Worm (Caenorhabditis elegans) whole organism, L2 larva: ENCODE results near the gene ftr-1.

ENCODE experiments used
- C34F6.9 ChIP-seq: fragments of 150-350 bp; optimal IDR thresholded peaks from 2 replicates; lab custom pipeline; 2014; ENCODE audit warnings: missing biosample characterization, missing genetic modification characterization
- F13H6.1 ChIP-seq: sonication (generic microtip); optimal IDR thresholded peaks from 2 replicates; lab custom pipeline; 2016; ENCODE audit warnings: missing genetic modification characterization, missing compliant biosample characterization
- R02D3.7 ChIP-seq: fragments of 150-350 bp; optimal IDR thresholded peaks from 2 replicates; lab custom pipeline; 2014; ENCODE audit warnings: missing biosample characterization, missing genetic modification characterization
- Y55F3AM.14 ChIP-seq: fragments of 200-800 bp; sonication (Bioruptor generic); optimal IDR thresholded peaks from 2 replicates; lab custom pipeline; 2018; ENCODE audit warnings: mild to moderate bottlenecking, missing genetic modification characterization, missing compliant biosample characterization
- ZK546.5 ChIP-seq: sonication (generic microtip); optimal IDR thresholded peaks from 2 replicates; lab custom pipeline; 2017; ENCODE audit warnings: missing biosample characterization, missing genetic modification characterization
- alr-1 ChIP-seq: fragments of 150-350 bp; optimal IDR thresholded peaks from 2 replicates; lab custom pipeline; 2014; ENCODE audit warnings: missing biosample characterization, missing genetic modification characterization
- aly-2 ChIP-seq: fragments of 150-350 bp; optimal IDR thresholded peaks from 2 replicates; lab custom pipeline; 2014; ENCODE audit warnings: missing biosample characterization, missing genetic modification characterization
- ama-1 ChIP-seq: fragments of 150-350 bp; optimal IDR thresholded peaks from 2 replicates; lab custom pipeline; 2018; ENCODE audit warnings: inconsistent platforms
- blmp-1 ChIP-seq: sonication (generic microtip); optimal IDR thresholded peaks from 2 replicates; lab custom pipeline; 2017; ENCODE audit warnings: missing genetic modification characterization, mild to moderate bottlenecking, missing compliant biosample characterization, antibody characterized with exemption, moderate library complexity; ENCODE audit not compliant: insufficient read depth
- ceh-16 ChIP-seq: fragments of 150-350 bp; optimal IDR thresholded peaks from 2 replicates; lab custom pipeline; 2014; ENCODE audit warnings: missing biosample characterization, missing genetic modification characterization
- dmd-4 ChIP-seq: sonication (generic microtip); optimal IDR thresholded peaks from 2 replicates; lab custom pipeline; 2017; ENCODE audit warnings: missing biosample characterization, missing genetic modification characterization
- egl-27 ChIP-seq: sonication (generic microtip); optimal IDR thresholded peaks from 3 replicates; lab custom pipeline; 2017; ENCODE audit warnings: missing biosample characterization, missing genetic modification reagents, missing genetic modification characterization
- elt-3 ChIP-seq: sonication (generic microtip); optimal IDR thresholded peaks from 2 replicates; lab custom pipeline; 2017; ENCODE audit warnings: missing biosample characterization, missing genetic modification characterization
- fos-1 ChIP-seq: fragments of 150-350 bp; optimal IDR thresholded peaks from 2 replicates; lab custom pipeline; 2014; ENCODE audit warnings: missing biosample characterization, missing genetic modification characterization
- gmeb-1 ChIP-seq: fragments of 150-350 bp; optimal IDR thresholded peaks from 2 replicates; lab custom pipeline; 2014; ENCODE audit warnings: missing biosample characterization, missing genetic modification characterization
- lin-13 ChIP-seq: fragments of 150-350 bp; optimal IDR thresholded peaks from 2 replicates; lab custom pipeline; 2014; ENCODE audit warnings: missing biosample characterization, missing genetic modification reagents, missing genetic modification characterization
- lsy-2 ChIP-seq, 2 experiments: fragments of 150-350 bp in 1 of 2; sonication (generic microtip) in 1 of 2; optimal IDR thresholded peaks; 2 replicates each; lab custom pipeline; 2014 to 2017; ENCODE audit warnings: missing biosample characterization in 2 of 2, missing genetic modification characterization in 2 of 2
- mdl-1 ChIP-seq, 2 experiments: fragments of 150-350 bp in 1 of 2; sonication (generic microtip) in 1 of 2; optimal IDR thresholded peaks; 2 replicates each; lab custom pipeline; 2017; ENCODE audit warnings: missing biosample characterization in 2 of 2, missing genetic modification characterization in 2 of 2
- nhr-10 ChIP-seq: sonication (generic microtip); optimal IDR thresholded peaks from 2 replicates; lab custom pipeline; 2017; ENCODE audit warnings: missing biosample characterization, missing genetic modification characterization
- nhr-12 ChIP-seq: fragments of 150-350 bp; optimal IDR thresholded peaks from 2 replicates; lab custom pipeline; 2014; ENCODE audit warnings: missing biosample characterization, missing genetic modification characterization
- nhr-129 ChIP-seq: fragments of 150-350 bp; optimal IDR thresholded peaks from 2 replicates; lab custom pipeline; 2014; ENCODE audit warnings: missing biosample characterization, missing genetic modification characterization
- nhr-237 ChIP-seq: fragments of 150-350 bp; optimal IDR thresholded peaks from 2 replicates; lab custom pipeline; 2014; ENCODE audit warnings: missing biosample characterization, missing genetic modification characterization
- nhr-25 ChIP-seq: fragments of 150-350 bp; sonication (generic microtip); optimal IDR thresholded peaks from 3 replicates; lab custom pipeline; 2014; ENCODE audit warnings: missing biosample characterization, missing genetic modification characterization
- nhr-6 ChIP-seq: fragments of 150-350 bp; optimal IDR thresholded peaks from 2 replicates; lab custom pipeline; 2014; ENCODE audit warnings: missing biosample characterization, missing genetic modification characterization
- nhr-77 ChIP-seq: fragments of 150-350 bp; optimal IDR thresholded peaks from 2 replicates; lab custom pipeline; 2014; ENCODE audit warnings: missing biosample characterization, missing genetic modification characterization
- sma-3 ChIP-seq: sonication (generic microtip); optimal IDR thresholded peaks from 2 replicates; lab custom pipeline; 2016; ENCODE audit warnings: missing genetic modification reagents, missing genetic modification characterization, missing compliant biosample characterization
- snpc-4 ChIP-seq: fragments of 150-350 bp; optimal IDR thresholded peaks from 2 replicates; lab custom pipeline; 2014; ENCODE audit warnings: missing biosample characterization, missing genetic modification characterization
- unc-39 ChIP-seq: fragments of 150-350 bp; optimal IDR thresholded peaks from 2 replicates; lab custom pipeline; 2014; ENCODE audit warnings: missing biosample characterization, missing genetic modification characterization
- unc-55 ChIP-seq: fragments of 150-350 bp; sonication (generic microtip); optimal IDR thresholded peaks from 3 replicates; lab custom pipeline; 2014; ENCODE audit warnings: missing biosample characterization, missing genetic modification reagents, missing genetic modification characterization
- unc-62 ChIP-seq: fragments of 150-350 bp; optimal IDR thresholded peaks from 2 replicates; lab custom pipeline; 2014; ENCODE audit warnings: missing biosample characterization, missing genetic modification reagents, missing genetic modification characterization
- zag-1 ChIP-seq: fragments of 150-350 bp; optimal IDR thresholded peaks from 2 replicates; lab custom pipeline; 2014; ENCODE audit warnings: missing biosample characterization, missing genetic modification characterization
- ztf-11 ChIP-seq: sonication (generic microtip); optimal IDR thresholded peaks from 2 replicates; lab custom pipeline; 2017; ENCODE audit warnings: missing biosample characterization, missing genetic modification characterization

Gene ftr-1

ce11 chrV:20237429-20237828, 40.7 kb downstream of the ftr-1 start, which contains the start of gene sld-5:
Gene sld-5 (minus strand): TSS chrV:20237745.
- TF ChIP-seq ztf-11 (tag; lab: Kevin White, UChicago) (no peak), aly-2 (tag; lab: Kevin White, UChicago) (no peak), nhr-77 (tag; lab: Kevin White, UChicago) (no peak), sma-3 (GFP tag; lab: Kevin White, UChicago) (no peak), nhr-6 (tag; lab: Kevin White, UChicago) (no peak), nhr-10 (tag; lab: Kevin White, UChicago) (no peak), egl-27 (tag; lab: Kevin White, UChicago) (no peak), lin-13 (GFP tag; lab: Kevin White, UChicago) (no peak), unc-62 (GFP tag; lab: Kevin White, UChicago) (no peak), ZK546.5 (tag; lab: Kevin White, UChicago) (no peak), C34F6.9 (tag; lab: Kevin White, UChicago) (no peak), alr-1 (tag; lab: Kevin White, UChicago) (no peak), R02D3.7 (tag; lab: Kevin White, UChicago) (no peak), nhr-237 (tag; lab: Kevin White, UChicago) (no peak), unc-39 (tag; lab: Kevin White, UChicago) (no peak), F13H6.1 (tag; lab: Kevin White, UChicago) (no peak), snpc-4 (tag; lab: Kevin White, UChicago) (no peak), unc-55 (GFP tag; lab: Kevin White, UChicago) (no peak)
- TF ChIP-seq, all 48 proteins: peak for 0

- TF ChIP-seq ceh-16 (tag; lab: Kevin White, UChicago) (no peak), unc-39 (tag; lab: Kevin White, UChicago) (no peak), dmd-4 (tag; lab: Kevin White, UChicago) (no peak), nhr-10 (tag; lab: Kevin White, UChicago) (no peak), nhr-12 (tag; lab: Kevin White, UChicago) (no peak), zag-1 (tag; lab: Kevin White, UChicago) (no peak), nhr-129 (no peak), ama-1 (lab: Kevin White, UChicago) (no peak), blmp-1 (tag; lab: Kevin White, UChicago) (no peak), Y55F3AM.14 (GFP tag; lab: Kevin White, UChicago) (no peak), nhr-6 (tag; lab: Kevin White, UChicago) (no peak), nhr-25 (no peak), mdl-1 (tag; optimal IDR thresholded peaks at IDR 0.05; lab: Kevin White, UChicago) (no peak), elt-3 (no peak), lsy-2 (tag; optimal IDR thresholded peaks at IDR 0.05; lab: Kevin White, UChicago) (no peak), fos-1 (tag; lab: Kevin White, UChicago) (no peak), gmeb-1 (no peak), ztf-11 (tag; lab: Kevin White, UChicago) (no peak), aly-2 (tag; lab: Kevin White, UChicago) (no peak)
Measured at ce11 chrV:20241243-20241862, 44.6 kb downstream of the ftr-1 start.
